Worm (Caenorhabditis elegans) whole organism, L4 larva: ENCODE results near the gene col-163.

Experiments
- Y75B8A.6 ChIP-seq: fragments of 200-800 bp; sonication (Bioruptor generic); IDR thresholded peaks from 2 replicates; pipeline ENCODE4 v1.3.6; 2022; ENCODE audit warnings: missing genetic modification reagents, missing genetic modification characterization, missing compliant biosample characterization
- ceh-82 ChIP-seq: sonication (generic microtip); optimal IDR thresholded peaks from 2 replicates; lab custom pipeline; 2017; ENCODE audit warnings: missing biosample characterization, missing genetic modification characterization
- ces-1 ChIP-seq: fragments of 150-350 bp; sonication (generic microtip); optimal IDR thresholded peaks from 4 replicates; lab custom pipeline; 2014; ENCODE audit warnings: missing biosample characterization, missing genetic modification reagents, missing genetic modification characterization
- daf-19 ChIP-seq: fragments of 200-800 bp; sonication (Bioruptor generic); conservative IDR thresholded peaks from 2 replicates; pipeline ENCODE4 v1.3.6; 2022; ENCODE audit warnings: missing genetic modification characterization, missing compliant biosample characterization
- lin-13 ChIP-seq: fragments of 150-350 bp; optimal IDR thresholded peaks from 2 replicates; lab custom pipeline; 2014; ENCODE audit warnings: missing biosample characterization, missing genetic modification reagents, missing genetic modification characterization
- lin-29 ChIP-seq: fragments of 200-800 bp; sonication (Bioruptor generic); IDR thresholded peaks from 2 replicates; pipeline ENCODE4 v1.3.6; 2022; ENCODE audit warnings: missing genetic modification reagents, missing genetic modification characterization, missing compliant biosample characterization
- nhr-25 ChIP-seq: sonication (generic microtip); optimal IDR thresholded peaks from 2 replicates; lab custom pipeline; 2017; ENCODE audit warnings: missing genetic modification characterization, mild to moderate bottlenecking, missing compliant biosample characterization, antibody characterized with exemption, moderate library complexity, borderline replicate concordance; ENCODE audit not compliant: insufficient read depth
- nhr-6 ChIP-seq: fragments of 150-350 bp; optimal IDR thresholded peaks from 2 replicates; lab custom pipeline; 2014; ENCODE audit warnings: missing biosample characterization, missing genetic modification characterization
- unc-130 ChIP-seq: sonication (generic microtip); optimal IDR thresholded peaks from 2 replicates; lab custom pipeline; 2016; ENCODE audit warnings: missing genetic modification reagents, missing genetic modification characterization, missing compliant biosample characterization

DNA sequence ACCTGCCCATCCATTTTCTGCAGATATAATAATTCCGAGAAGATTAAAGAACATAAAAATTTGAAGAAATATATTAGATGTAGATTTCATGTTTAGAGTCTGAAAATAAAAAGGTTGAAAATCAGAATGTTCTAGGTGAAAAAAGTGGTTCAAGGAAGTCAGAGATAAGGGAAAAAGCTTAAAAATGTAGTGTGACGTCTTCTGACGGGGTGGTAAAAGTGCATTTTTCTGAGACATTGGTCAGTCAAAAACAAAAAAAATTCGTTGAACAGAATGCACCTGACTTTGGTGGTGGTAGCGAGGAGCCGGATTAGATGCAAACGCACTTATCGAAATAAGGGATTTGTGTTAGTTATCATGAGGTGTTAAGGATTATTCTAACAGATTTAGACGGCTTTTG, 6.7 kb downstream of the col-163 start, which contains the start of gene F46B3.23:
- TF ChIP-seq Y75B8A.6 (GFP tag; lab: Robert Waterston, UW), result no peak
- no peak for TF ChIP-seq daf-19 (GFP tag; lab: Robert Waterston, UW)
- TF ChIP-seq lin-13 (GFP tag; lab: Kevin White, UChicago), result no peak
- no peak for TF ChIP-seq unc-130 (GFP tag; lab: Kevin White, UChicago)
- TF ChIP-seq ces-1 (GFP tag; lab: Kevin White, UChicago), result no peak
- no peak for TF ChIP-seq lin-29 (GFP tag; lab: Robert Waterston, UW)
- TF ChIP-seq nhr-25 (tag; lab: Kevin White, UChicago), result no peak
- TF ChIP-seq ceh-82 (tag; lab: Kevin White, UChicago), result no peak
- no peak for TF ChIP-seq nhr-6 (tag; lab: Kevin White, UChicago)
